Fruit fly (Drosophila melanogaster) whole organism, embryonic: ENCODE measurements around the gene CG5498.

Experiments
- CG10147 ChIP-seq: fragments of 200-800 bp; sonication (Bioruptor generic); optimal IDR thresholded peaks from 2 replicates; lab custom pipeline; 2019; ENCODE audit warnings: missing biosample characterization, mild to moderate bottlenecking, missing genetic modification characterization, moderate library complexity
- CG10366 ChIP-seq: fragments of 200-800 bp; sonication (Bioruptor generic); IDR thresholded peaks from 2 replicates; pipeline ENCODE4 v1.3.6; 2022; ENCODE audit warnings: missing biosample characterization, missing genetic modification characterization
- CG11085 ChIP-seq: fragments of 200-800 bp; sonication (Bioruptor generic); IDR thresholded peaks from 2 replicates; pipeline ENCODE4 v1.3.6; 2022; ENCODE audit warnings: missing biosample characterization, missing genetic modification characterization
- CG11093 ChIP-seq: fragments of 200-800 bp; sonication (Bioruptor generic); IDR thresholded peaks from 3 replicates; pipeline ENCODE4 v1.3.6; 2022; ENCODE audit warnings: missing biosample characterization, missing genetic modification characterization
- CG1233 ChIP-seq: fragments of 200-800 bp; sonication (Bioruptor generic); optimal IDR thresholded peaks from 4 replicates; lab custom pipeline; 2018; ENCODE audit warnings: missing biosample characterization, mild to moderate bottlenecking, missing genetic modification characterization
- CG12659 ChIP-seq: fragments of 200-800 bp; sonication (Bioruptor generic); optimal IDR thresholded peaks from 3 replicates; lab custom pipeline; 2017; ENCODE audit warnings: mild to moderate bottlenecking, missing biosample characterization, missing genetic modification reagents, missing genetic modification characterization
- CG13424 ChIP-seq: fragments of 200-800 bp; sonication (Bioruptor generic); optimal IDR thresholded peaks from 2 replicates; lab custom pipeline; 2019; ENCODE audit warnings: missing biosample characterization, mild to moderate bottlenecking, missing genetic modification characterization, moderate library complexity
- CG14965 ChIP-seq: fragments of 200-800 bp; sonication (Bioruptor generic); optimal IDR thresholded peaks from 2 replicates; lab custom pipeline; 2016; ENCODE audit warnings: missing biosample characterization, missing genetic modification characterization, borderline replicate concordance
- CG15269 ChIP-seq: fragments of 200-800 bp; sonication (Bioruptor generic); optimal IDR thresholded peaks from 2 replicates; lab custom pipeline; 2018; ENCODE audit warnings: missing biosample characterization, mild to moderate bottlenecking, missing genetic modification characterization, moderate library complexity
- CG15696 ChIP-seq: fragments of 200-800 bp; sonication (Bioruptor generic); optimal IDR thresholded peaks from 2 replicates; lab custom pipeline; 2019; ENCODE audit warnings: missing biosample characterization, mild to moderate bottlenecking, missing genetic modification characterization, moderate library complexity
- CG1602 ChIP-seq: fragments of 200-800 bp; sonication (Bioruptor generic); optimal IDR thresholded peaks from 3 replicates; lab custom pipeline; 2016; ENCODE audit warnings: missing biosample characterization, missing genetic modification characterization
- CG1647 ChIP-seq: fragments of 200-800 bp; sonication (Bioruptor generic); optimal IDR thresholded peaks from 3 replicates; lab custom pipeline; 2016; ENCODE audit warnings: missing biosample characterization, missing genetic modification characterization
- CG17186 ChIP-seq: fragments of 200-800 bp; sonication (Bioruptor generic); optimal IDR thresholded peaks from 3 replicates; lab custom pipeline; 2017; ENCODE audit warnings: missing biosample characterization, missing genetic modification reagents, missing genetic modification characterization
- CG17361 ChIP-seq: fragments of 200-800 bp; sonication (Bioruptor generic); IDR thresholded peaks from 3 replicates; pipeline ENCODE4 v1.3.6; 2022; ENCODE audit warnings: missing biosample characterization, missing genetic modification characterization
- CG2120 ChIP-seq: fragments of 200-800 bp; sonication (Bioruptor generic); optimal IDR thresholded peaks from 3 replicates; lab custom pipeline; 2016; ENCODE audit warnings: missing biosample characterization, missing genetic modification characterization
- CG2129 ChIP-seq: fragments of 200-800 bp; sonication (Bioruptor generic); IDR thresholded peaks from 2 replicates; pipeline ENCODE4 v1.3.6; 2022; ENCODE audit warnings: missing biosample characterization, missing genetic modification characterization; ENCODE audit not compliant: partially characterized antibody
- CG30403 ChIP-seq: fragments of 200-800 bp; sonication (Bioruptor generic); optimal IDR thresholded peaks from 3 replicates; lab custom pipeline; 2016; ENCODE audit warnings: missing biosample characterization, missing genetic modification characterization
- CG31224 ChIP-seq: fragments of 200-800 bp; sonication (Bioruptor generic); IDR thresholded peaks from 2 replicates; pipeline ENCODE4 v1.3.6; 2022; ENCODE audit warnings: missing biosample characterization, missing genetic modification characterization
- CG33557 ChIP-seq: fragments of 200-800 bp; sonication (Bioruptor generic); optimal IDR thresholded peaks from 2 replicates; lab custom pipeline; 2019; ENCODE audit warnings: missing biosample characterization, mild to moderate bottlenecking, missing genetic modification characterization, moderate library complexity
- CG3407 ChIP-seq: fragments of 200-800 bp; sonication (Bioruptor generic); optimal IDR thresholded peaks from 2 replicates; lab custom pipeline; 2018; ENCODE audit warnings: missing biosample characterization, mild to moderate bottlenecking, missing genetic modification characterization
- CG3847 ChIP-seq: fragments of 200-800 bp; sonication (Bioruptor generic); IDR thresholded peaks from 2 replicates; pipeline ENCODE4 v1.3.6; 2022; ENCODE audit warnings: missing biosample characterization, missing genetic modification characterization
- CG4404 ChIP-seq: fragments of 200-800 bp; sonication (Bioruptor generic); IDR thresholded peaks from 2 replicates; pipeline ENCODE4 v1.3.6; 2022; ENCODE audit warnings: missing biosample characterization, missing genetic modification characterization
- CG5953 ChIP-seq: fragments of 200-800 bp; sonication (Bioruptor generic); IDR thresholded peaks from 2 replicates; pipeline ENCODE4 v1.3.6; 2022; ENCODE audit warnings: missing biosample characterization, missing genetic modification characterization
- CG6765 ChIP-seq: fragments of 200-800 bp; sonication (Bioruptor generic); optimal IDR thresholded peaks from 3 replicates; lab custom pipeline; 2017; ENCODE audit warnings: missing biosample characterization, mild to moderate bottlenecking, missing genetic modification characterization
- CG6854 ChIP-seq: fragments of 200-800 bp; sonication (Bioruptor generic); optimal IDR thresholded peaks from 3 replicates; lab custom pipeline; 2017; ENCODE audit warnings: missing biosample characterization, mild to moderate bottlenecking, missing genetic modification characterization
- CG7786 ChIP-seq: fragments of 200-800 bp; sonication (Bioruptor generic); optimal IDR thresholded peaks from 2 replicates; lab custom pipeline; 2016; ENCODE audit warnings: missing biosample characterization, missing genetic modification characterization
- CG8089 ChIP-seq: fragments of 200-800 bp; sonication (Bioruptor generic); optimal IDR thresholded peaks from 3 replicates; lab custom pipeline; 2016; ENCODE audit warnings: missing biosample characterization, missing genetic modification characterization
- CG9609 ChIP-seq: fragments of 200-800 bp; sonication (Bioruptor generic); optimal IDR thresholded peaks from 3 replicates; lab custom pipeline; 2016; ENCODE audit warnings: missing biosample characterization, missing genetic modification characterization
- Ets97D ChIP-seq: fragments of 200-800 bp; sonication (Bioruptor generic); optimal IDR thresholded peaks from 3 replicates; lab custom pipeline; 2016; ENCODE audit warnings: missing biosample characterization, missing genetic modification characterization
- Gsc ChIP-seq: fragments of 200-800 bp; sonication (Bioruptor generic); IDR thresholded peaks from 2 replicates; pipeline ENCODE4 v1.3.6; 2022; ENCODE audit warnings: missing biosample characterization, missing genetic modification characterization
- HLH4C ChIP-seq: fragments of 200-800 bp; sonication (Bioruptor generic); IDR thresholded peaks from 3 replicates; pipeline ENCODE4 v1.3.6; 2022; ENCODE audit warnings: missing biosample characterization, missing genetic modification characterization; ENCODE audit not compliant: partially characterized antibody
- HmgZ ChIP-seq: fragments of 200-800 bp; sonication (Bioruptor generic); optimal IDR thresholded peaks from 2 replicates; lab custom pipeline; 2018; ENCODE audit warnings: missing biosample characterization, mild to moderate bottlenecking, missing genetic modification characterization
- Lim3 ChIP-seq: fragments of 200-800 bp; sonication (Bioruptor generic); IDR thresholded peaks from 2 replicates; pipeline ENCODE4 v1.3.6; 2022; ENCODE audit warnings: missing biosample characterization, missing genetic modification characterization
- NC2α ChIP-seq: fragments of 200-800 bp; sonication (Bioruptor generic); optimal IDR thresholded peaks from 2 replicates; lab custom pipeline; 2016; ENCODE audit warnings: missing biosample characterization, missing genetic modification characterization
- NC2β ChIP-seq: fragments of 200-800 bp; sonication (Bioruptor generic); optimal IDR thresholded peaks from 2 replicates; lab custom pipeline; 2016; ENCODE audit warnings: missing biosample characterization, missing genetic modification characterization
- Nf-YA ChIP-seq: fragments of 200-800 bp; sonication (Bioruptor generic); IDR thresholded peaks from 2 replicates; pipeline ENCODE4 v1.3.6; 2022; ENCODE audit warnings: missing biosample characterization, missing genetic modification characterization
- Nf-YB ChIP-seq: fragments of 200-800 bp; sonication (Bioruptor generic); optimal IDR thresholded peaks from 3 replicates; lab custom pipeline; 2019; ENCODE audit warnings: missing biosample characterization, mild to moderate bottlenecking, missing genetic modification characterization, moderate library complexity
- Sox100B ChIP-seq: fragments of 200-800 bp; sonication (Bioruptor generic); optimal IDR thresholded peaks from 3 replicates; lab custom pipeline; 2018; ENCODE audit warnings: missing biosample characterization, mild to moderate bottlenecking, missing genetic modification characterization
- YL-1 ChIP-seq: fragments of 200-800 bp; sonication (Bioruptor generic); optimal IDR thresholded peaks from 3 replicates; lab custom pipeline; 2017; ENCODE audit warnings: missing biosample characterization, mild to moderate bottlenecking, missing genetic modification characterization
- ac ChIP-seq: fragments of 200-800 bp; sonication (Bioruptor generic); optimal IDR thresholded peaks from 3 replicates; lab custom pipeline; 2017; ENCODE audit warnings: missing biosample characterization, mild to moderate bottlenecking, missing genetic modification characterization
- ase ChIP-seq: fragments of 200-800 bp; sonication (Bioruptor generic); IDR thresholded peaks from 3 replicates; pipeline ENCODE4 v1.3.6; 2022; ENCODE audit warnings: missing biosample characterization, missing genetic modification characterization
- eyg ChIP-seq: fragments of 200-800 bp; sonication (Bioruptor generic); optimal IDR thresholded peaks from 3 replicates; lab custom pipeline; 2016; ENCODE audit warnings: missing biosample characterization, missing genetic modification characterization
- fd96Cb ChIP-seq: fragments of 200-800 bp; sonication (Bioruptor generic); optimal IDR thresholded peaks from 2 replicates; lab custom pipeline; 2018; ENCODE audit warnings: missing biosample characterization, mild to moderate bottlenecking, missing genetic modification characterization, moderate library complexity
- gsb ChIP-seq: fragments of 200-800 bp; sonication (Bioruptor generic); IDR thresholded peaks from 2 replicates; pipeline ENCODE4 v1.3.6; 2022; ENCODE audit warnings: missing biosample characterization, missing genetic modification characterization
- gsb-n ChIP-seq: fragments of 200-800 bp; sonication (Bioruptor generic); optimal IDR thresholded peaks from 3 replicates; lab custom pipeline; 2018; ENCODE audit warnings: missing biosample characterization, mild to moderate bottlenecking, missing genetic modification characterization
- jigr1 ChIP-seq: fragments of 200-800 bp; sonication (Bioruptor generic); IDR thresholded peaks from 3 replicates; pipeline ENCODE4 v1.3.6; 2022; ENCODE audit warnings: missing biosample characterization, missing genetic modification characterization
- lov ChIP-seq, 2 experiments: fragments of 200-800 bp in 1 of 2; fragments of >200 bp in 1 of 2; sonication (Bioruptor generic) in 1 of 2; IDR thresholded peaks in 1 of 2; optimal IDR thresholded peaks in 1 of 2; 2 replicates in 1 of 2; 3 replicates in 1 of 2; pipeline versions ENCODE4 v1.3.6 to Lab custom; 2017 to 2022; ENCODE audit warnings: missing biosample characterization in 1 of 2, missing genetic modification characterization in 1 of 2
- nom ChIP-seq: fragments of 200-800 bp; sonication (Bioruptor generic); optimal IDR thresholded peaks from 2 replicates; lab custom pipeline; 2017; ENCODE audit warnings: missing biosample characterization, missing genetic modification characterization, mild to moderate bottlenecking, moderate library complexity, missing genetic modification reagents
- oc ChIP-seq: fragments of 200-800 bp; sonication (Bioruptor generic); optimal IDR thresholded peaks from 2 replicates; lab custom pipeline; 2018; ENCODE audit warnings: missing biosample characterization, mild to moderate bottlenecking, missing genetic modification characterization, moderate library complexity
- onecut ChIP-seq: fragments of 200-800 bp; sonication (Bioruptor generic); IDR thresholded peaks from 2 replicates; pipeline ENCODE4 v1.3.6; 2022; ENCODE audit warnings: missing biosample characterization, missing genetic modification characterization
- scrt ChIP-seq: fragments of 200-800 bp; sonication (Bioruptor generic); optimal IDR thresholded peaks from 2 replicates; lab custom pipeline; 2018; ENCODE audit warnings: missing biosample characterization, mild to moderate bottlenecking, missing genetic modification characterization, moderate library complexity
- sqz ChIP-seq: fragments of 200-800 bp; sonication (Bioruptor generic); optimal IDR thresholded peaks from 3 replicates; lab custom pipeline; 2018; ENCODE audit warnings: missing biosample characterization, mild to moderate bottlenecking, missing genetic modification characterization

Gene CG5498

DNA sequence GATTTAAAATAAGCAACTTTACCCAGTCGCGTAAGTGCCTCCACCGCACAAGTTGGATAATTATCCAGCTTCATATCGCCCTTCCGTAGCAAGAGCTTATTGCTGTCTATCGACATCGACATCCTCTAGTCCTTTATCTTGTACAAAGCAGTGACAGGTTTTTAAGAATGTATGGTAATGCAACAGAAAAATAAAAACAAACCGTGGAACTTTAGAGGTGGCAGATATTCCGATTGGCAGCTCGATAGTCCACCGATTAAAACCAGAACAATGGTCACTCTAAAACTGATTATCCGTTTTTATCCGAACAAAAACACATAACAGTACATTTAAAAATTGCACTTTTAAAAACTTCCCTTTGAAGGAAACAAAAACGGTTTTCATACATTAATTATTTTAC is 43.5 kb upstream of the CG5498 start, which contains the start of gene CG5274 (continued):
- TF ChIP-seq NC2α (no peak), CG17361 (GFP tag; lab: Robert Waterston, UW) (no peak), CG3407 (GFP tag; lab: Kevin White, UChicago) (no peak), CG17186 (GFP tag; lab: Kevin White, UChicago) (no peak), CG7786 (GFP tag; lab: Kevin White, UChicago) (no peak), CG4404 (no peak), scrt (no peak), Nf-YB (no peak), Ets97D (GFP tag; lab: Kevin White, UChicago) (no peak), HLH4C (GFP tag; lab: Robert Waterston, UW) (no peak), CG6854 (GFP tag; lab: Kevin White, UChicago) (no peak), CG8089 (GFP tag; lab: Kevin White, UChicago) (no peak), lov (optimal IDR thresholded peaks at IDR 0.05; lab: Kevin White, UChicago) (no peak), lov (GFP tag; IDR thresholded peaks at IDR 0.05; lab: Robert Waterston, UW) (no peak), CG10147 (no peak), Nf-YA (no peak), CG11085 (GFP tag; lab: Robert Waterston, UW) (no peak), CG15696 (tag; lab: Kevin White, UChicago) (no peak), Sox100B (GFP tag; lab: Kevin White, UChicago) (no peak), jigr1 (GFP tag; lab: Robert Waterston, UW) (no peak), CG30403 (GFP tag; lab: Kevin White, UChicago) (no peak), gsb-n (tag; lab: Kevin White, UChicago) (no peak), ase (no peak), CG6765 (GFP tag; lab: Kevin White, UChicago) (no peak), CG5953 (no peak), HmgZ (no peak), CG10366 (no peak), CG2129 (GFP tag; lab: Robert Waterston, UW) (no peak), onecut (GFP tag; lab: Robert Waterston, UW) (no peak), CG9609 (no peak), CG1602 (GFP tag; lab: Kevin White, UChicago) (no peak), CG1647 (GFP tag; lab: Kevin White, UChicago) (no peak), NC2β (GFP tag; lab: Kevin White, UChicago) (no peak), YL-1 (GFP tag; lab: Kevin White, UChicago) (peak; percentile 40), eyg (GFP tag; lab: Kevin White, UChicago) (no peak), ac (no peak), CG13424 (no peak), CG3847 (GFP tag; lab: Robert Waterston, UW) (no peak), CG14965 (GFP tag; lab: Kevin White, UChicago) (no peak), Lim3 (GFP tag; lab: Robert Waterston, UW) (no peak), CG33557 (no peak), CG1233 (no peak), CG2120 (GFP tag; lab: Kevin White, UChicago) (no peak), oc (tag; lab: Kevin White, UChicago) (no peak), CG11093 (no peak), Gsc (GFP tag; lab: Robert Waterston, UW) (no peak), CG31224 (GFP tag; lab: Robert Waterston, UW) (no peak), CG12659 (GFP tag; lab: Kevin White, UChicago) (peak; percentile 17), gsb (GFP tag; lab: Robert Waterston, UW) (no peak), sqz (GFP tag; lab: Kevin White, UChicago) (no peak), fd96Cb (tag; lab: Kevin White, UChicago) (no peak), CG15269 (tag; lab: Kevin White, UChicago) (no peak), nom (GFP tag; lab: Kevin White, UChicago) (no peak)
